Worm (Caenorhabditis elegans): ENCODE data around the gene acr-17.

Gene acr-17

DNA sequence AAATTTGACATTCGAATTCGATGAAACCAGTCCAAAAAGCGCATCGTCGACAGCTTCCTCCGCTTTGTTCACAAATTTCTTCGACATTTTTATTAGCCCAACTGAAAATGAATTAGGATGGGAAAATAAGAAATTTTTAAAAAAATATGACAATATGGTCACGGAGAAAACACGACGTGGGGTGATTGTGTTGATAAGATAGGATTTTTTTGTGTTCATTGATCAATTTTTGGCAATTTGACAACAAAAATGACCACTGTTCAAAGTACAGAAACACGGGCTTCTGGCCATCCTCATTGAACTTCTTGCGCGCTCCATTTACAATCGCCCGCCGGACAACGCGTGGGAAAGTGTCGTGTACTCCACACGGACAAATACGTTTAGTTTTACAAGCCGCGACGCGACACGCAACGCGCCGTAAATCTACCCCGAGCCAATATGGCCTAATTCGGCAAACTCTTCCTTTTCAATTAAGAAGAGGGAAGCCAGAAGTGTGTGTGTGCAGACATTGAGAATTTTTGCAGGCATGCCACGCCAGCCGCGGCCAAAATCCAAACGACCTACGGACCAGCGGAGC is 44.2 kb downstream of the acr-17 start, which contains the start of the genes W02H5.8 and angl-1:
Gene W02H5.8, minus strand, starts transcription at position 101 of the 577 bp plus-strand sequence.
Gene angl-1, plus strand, starts transcription at position 527 of the 577 bp plus-strand sequence.
- TF ChIP-seq zag-1 (tag; optimal IDR thresholded peaks at IDR 0.05) (no peak), ceh-44 (GFP tag; IDR thresholded peaks at IDR 0.05) (no peak), ceh-28 (tag; optimal IDR thresholded peaks at IDR 0.05) (no peak), aha-1 (tag) (peak; percentile 57), mdt-29 (GFP tag; IDR thresholded peaks at IDR 0.05) (0 out of 2 replicates have a peak, but pooled peaks have one; percentile 12)

DNA sequence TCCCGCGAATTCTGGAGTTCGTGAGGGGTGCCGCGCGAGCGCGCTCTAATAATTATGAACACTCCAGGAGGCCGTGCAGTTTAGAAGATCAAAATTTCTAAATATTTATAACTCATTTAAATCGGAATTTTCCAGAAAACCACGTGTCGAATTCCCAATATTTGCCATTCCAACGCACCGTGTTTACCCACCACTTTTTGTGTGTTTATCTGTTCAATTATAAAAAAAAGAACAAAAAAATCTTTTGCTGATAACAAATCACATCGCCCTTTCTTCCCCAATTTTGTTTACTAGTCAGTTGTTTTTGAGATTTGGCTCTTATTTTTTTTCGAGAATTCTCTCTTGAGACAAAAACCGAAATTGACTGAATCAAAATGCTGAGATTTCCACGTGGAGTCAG is 47.7 kb downstream of the acr-17 start:
- TF ChIP-seq nhr-77 (tag; optimal IDR thresholded peaks at IDR 0.05) (peak; percentile 1), daf-16 (GFP tag; optimal IDR thresholded peaks at IDR 0.05) (no peak), daf-16 (tag; optimal IDR thresholded peaks at IDR 0.05) (peak; percentile 97), mes-2 (tag; optimal IDR thresholded peaks at IDR 0.05; ENCODE audit: poor library complexity, severe bottlenecking) (no peak), dve-1 (tag; optimal IDR thresholded peaks at IDR 0.05; ENCODE audit: insufficient read depth) (peak; percentile 67), dmd-6 (GFP tag; IDR thresholded peaks at IDR 0.05) (0 out of 2 replicates have a peak, but pooled peaks have one; percentile 7), pqm-1 (tag; optimal IDR thresholded peaks at IDR 0.05) (peak; percentile 2), ceh-32 (tag; optimal IDR thresholded peaks at IDR 0.05; ENCODE audit: poor library complexity) (no peak)

DNA sequence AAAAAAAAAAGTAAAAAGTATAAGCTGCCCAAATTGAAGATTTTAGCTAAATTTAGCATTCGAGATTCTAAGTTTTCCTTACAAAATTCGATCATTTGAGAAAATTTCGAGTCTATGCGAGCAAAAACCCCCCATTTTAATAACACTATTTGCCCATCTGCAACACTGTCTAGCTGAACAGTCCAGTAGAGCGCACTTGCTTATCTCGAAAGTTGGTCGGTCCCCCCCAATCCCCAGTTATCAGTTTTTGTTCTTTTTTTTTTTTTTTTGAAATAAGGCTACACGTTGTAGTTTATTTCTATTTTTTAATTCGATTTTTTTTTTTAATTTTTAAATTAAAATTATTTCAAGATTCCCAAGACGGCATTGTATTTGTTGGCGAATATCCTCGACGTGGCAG is 49.2 kb downstream of the acr-17 start:
- TF ChIP-seq cey-2 (tag; optimal IDR thresholded peaks at IDR 0.05; ENCODE audit: borderline replicate concordance, insufficient read depth): no peak
- no peak for TF ChIP-seq daf-16 (GFP tag; optimal IDR thresholded peaks at IDR 0.05)
- TF ChIP-seq daf-16 (tag; optimal IDR thresholded peaks at IDR 0.05): peak; percentile 66
- TF ChIP-seq spr-3 (GFP tag; optimal IDR thresholded peaks at IDR 0.05): no peak
- no peak for TF ChIP-seq snpc-1.2 (GFP tag; IDR thresholded peaks at IDR 0.05)
- no peak for TF ChIP-seq T26A8.4 (GFP tag; IDR thresholded peaks at IDR 0.05)
- no peak for TF ChIP-seq mxl-2 (GFP tag; conservative IDR thresholded peaks at IDR 0.05)
- TF ChIP-seq dmd-9 (GFP tag; IDR thresholded peaks at IDR 0.05): no peak
- TF ChIP-seq Y105C5A.15 (GFP tag; IDR thresholded peaks at IDR 0.05): no peak
- TF ChIP-seq fos-1 (tag; optimal IDR thresholded peaks at IDR 0.05): no peak
- TF ChIP-seq ceh-32 (tag; optimal IDR thresholded peaks at IDR 0.05; ENCODE audit: poor library complexity): no peak
- no peak for TF ChIP-seq ces-1 (GFP tag; optimal IDR thresholded peaks at IDR 0.05)
- no peak for TF ChIP-seq ctbp-1 (GFP tag; IDR thresholded peaks at IDR 0.05)
- no peak for TF ChIP-seq lin-39 (tag; optimal IDR thresholded peaks at IDR 0.05)
- no peak for TF ChIP-seq set-16 (GFP tag; IDR thresholded peaks at IDR 0.05)
- no peak for TF ChIP-seq tag-97 (GFP tag; IDR thresholded peaks at IDR 0.05)
- no peak for TF ChIP-seq mdl-1 (tag; optimal IDR thresholded peaks at IDR 0.05)
- no peak for TF ChIP-seq mxl-3 (GFP tag; optimal IDR thresholded peaks at IDR 0.05)
- no peak for TF ChIP-seq nhr-6 (tag; optimal IDR thresholded peaks at IDR 0.05)
- peak; percentile 18 for TF ChIP-seq nhr-28 (tag; optimal IDR thresholded peaks at IDR 0.05)
- TF ChIP-seq ceh-62 (tag; optimal IDR thresholded peaks at IDR 0.05): no peak
- TF ChIP-seq dmd-6 (GFP tag; IDR thresholded peaks at IDR 0.05): no peak; the same call in 1 of the 2 replicates
- TF ChIP-seq zfp-3 (GFP tag; conservative IDR thresholded peaks at IDR 0.05): no peak
- TF ChIP-seq duxl-1 (tag; optimal IDR thresholded peaks at IDR 0.05; ENCODE audit: poor library complexity): no peak
- TF ChIP-seq dpl-1 (GFP tag; optimal IDR thresholded peaks at IDR 0.05): peak; percentile 10
- no peak for TF ChIP-seq lin-15B (tag; optimal IDR thresholded peaks at IDR 0.05)
- peak; percentile 9 for TF ChIP-seq pqm-1 (tag; optimal IDR thresholded peaks at IDR 0.05)
- TF ChIP-seq saeg-2 (GFP tag; IDR thresholded peaks at IDR 0.05): no peak
- no peak for TF ChIP-seq daf-8 (GFP tag; IDR thresholded peaks at IDR 0.05)
- TF ChIP-seq mep-1 (tag; optimal IDR thresholded peaks at IDR 0.05): peak; percentile 36
- peak; percentile 27 for TF ChIP-seq mes-2 (tag; optimal IDR thresholded peaks at IDR 0.05; ENCODE audit: poor library complexity, severe bottlenecking)
- TF ChIP-seq Y5F2A.4 (GFP tag; optimal IDR thresholded peaks at IDR 0.05): no peak
- no peak for TF ChIP-seq nhr-41 (GFP tag; IDR thresholded peaks at IDR 0.05)
- no peak for TF ChIP-seq ceh-20 (GFP tag; IDR thresholded peaks at IDR 0.05)
- no peak for TF ChIP-seq F44E2.7 (GFP tag; IDR thresholded peaks at IDR 0.05)
- TF ChIP-seq vab-7 (GFP tag; IDR thresholded peaks at IDR 0.05): no peak
- TF ChIP-seq pha-4 (GFP tag; IDR thresholded peaks at IDR 0.05): no peak
- no peak for TF ChIP-seq pha-4 (tag; optimal IDR thresholded peaks at IDR 0.05)
- no peak for TF ChIP-seq aly-2 (tag; optimal IDR thresholded peaks at IDR 0.05)
